Fruit fly (Drosophila melanogaster) whole organism, embryonic: ENCODE results near the gene AstC.
A peak's percentile ranks its signal among the peaks of the same experiment; 100 is the strongest.

Experiments
- Aef1 ChIP-seq: fragments of 200-800 bp; sonication (Bioruptor generic); IDR thresholded peaks from 3 replicates; pipeline ENCODE4 v1.3.6; 2022; ENCODE audit warnings: missing biosample characterization, missing genetic modification characterization
- Antp ChIP-seq: fragments of 200-800 bp; sonication (Bioruptor generic); optimal IDR thresholded peaks from 3 replicates; lab custom pipeline; 2016; ENCODE audit warnings: missing biosample characterization, missing genetic modification characterization
- Atf6 ChIP-seq: fragments of 200-800 bp; sonication (Bioruptor generic); IDR thresholded peaks from 2 replicates; pipeline ENCODE4 v1.3.6; 2022; ENCODE audit warnings: missing biosample characterization, missing genetic modification characterization
- Bdp1 ChIP-seq: fragments of 200-800 bp; sonication (Bioruptor generic); optimal IDR thresholded peaks from 3 replicates; lab custom pipeline; 2016; ENCODE audit warnings: missing biosample characterization, missing genetic modification characterization
- Bgb ChIP-seq: fragments of 200-800 bp; sonication (Bioruptor generic); IDR thresholded peaks from 2 replicates; pipeline ENCODE4 v1.3.6; 2022; ENCODE audit warnings: missing biosample characterization, missing genetic modification characterization; ENCODE audit not compliant: partially characterized antibody
- CG10431 ChIP-seq: fragments of 200-800 bp; sonication (Bioruptor generic); optimal IDR thresholded peaks from 3 replicates; lab custom pipeline; 2018; ENCODE audit warnings: missing biosample characterization, mild to moderate bottlenecking, missing genetic modification characterization
- CG11723 ChIP-seq: fragments of 200-800 bp; sonication (Bioruptor generic); optimal IDR thresholded peaks from 2 replicates; lab custom pipeline; 2017; ENCODE audit warnings: missing biosample characterization, mild to moderate bottlenecking, missing genetic modification characterization
- CG12942 ChIP-seq: fragments of 200-800 bp; sonication (Bioruptor generic); optimal IDR thresholded peaks from 3 replicates; lab custom pipeline; 2016; ENCODE audit warnings: missing biosample characterization, missing genetic modification characterization
- CG1602 ChIP-seq: fragments of 200-800 bp; sonication (Bioruptor generic); optimal IDR thresholded peaks from 3 replicates; lab custom pipeline; 2016; ENCODE audit warnings: missing biosample characterization, missing genetic modification characterization
- CG1603 ChIP-seq: fragments of 200-800 bp; sonication (Bioruptor generic); optimal IDR thresholded peaks from 2 replicates; lab custom pipeline; 2019; ENCODE audit warnings: missing biosample characterization, mild to moderate bottlenecking, missing genetic modification characterization, moderate library complexity
- CG17186 ChIP-seq: fragments of 200-800 bp; sonication (Bioruptor generic); optimal IDR thresholded peaks from 3 replicates; lab custom pipeline; 2017; ENCODE audit warnings: missing biosample characterization, missing genetic modification reagents, missing genetic modification characterization
- CG2712 ChIP-seq: fragments of 200-800 bp; optimal IDR thresholded peaks from 3 replicates; lab custom pipeline; 2019; ENCODE audit warnings: missing biosample characterization, mild to moderate bottlenecking, missing genetic modification characterization, moderate library complexity
- CG3163 ChIP-seq: fragments of 200-800 bp; sonication (Bioruptor generic); optimal IDR thresholded peaks from 3 replicates; lab custom pipeline; 2016; ENCODE audit warnings: missing biosample characterization, missing genetic modification characterization
- CG3847 ChIP-seq: fragments of 200-800 bp; sonication (Bioruptor generic); IDR thresholded peaks from 2 replicates; pipeline ENCODE4 v1.3.6; 2022; ENCODE audit warnings: missing biosample characterization, missing genetic modification characterization
- CG4328 ChIP-seq: fragments of 200-800 bp; sonication (Bioruptor generic); optimal IDR thresholded peaks from 3 replicates; lab custom pipeline; 2017; ENCODE audit warnings: missing biosample characterization, missing genetic modification reagents, missing genetic modification characterization
- CG4730 ChIP-seq: fragments of 200-800 bp; sonication (Bioruptor generic); IDR thresholded peaks from 2 replicates; pipeline ENCODE4 v1.3.6; 2022; ENCODE audit warnings: missing biosample characterization, missing genetic modification characterization
- CG6254 ChIP-seq: fragments of 200-800 bp; sonication (Bioruptor generic); optimal IDR thresholded peaks from 3 replicates; lab custom pipeline; 2017; ENCODE audit warnings: mild to moderate bottlenecking, missing biosample characterization, missing genetic modification reagents, missing genetic modification characterization
- CG6813 ChIP-seq: fragments of 200-800 bp; sonication (Bioruptor generic); optimal IDR thresholded peaks from 2 replicates; lab custom pipeline; 2017; ENCODE audit warnings: missing biosample characterization, missing genetic modification characterization, mild to moderate bottlenecking, moderate library complexity, missing genetic modification reagents
- CG8944 ChIP-seq: fragments of 200-800 bp; sonication (Bioruptor generic); optimal IDR thresholded peaks from 3 replicates; lab custom pipeline; 2016; ENCODE audit warnings: missing biosample characterization, missing genetic modification characterization
- CHES-1-like ChIP-seq: fragments of 200-800 bp; sonication (Bioruptor generic); optimal IDR thresholded peaks from 2 replicates; lab custom pipeline; 2016; ENCODE audit warnings: missing biosample characterization, missing genetic modification characterization
- D19A ChIP-seq: fragments of 200-800 bp; optimal IDR thresholded peaks from 3 replicates; lab custom pipeline; 2019; ENCODE audit warnings: missing biosample characterization, mild to moderate bottlenecking, missing genetic modification characterization, moderate library complexity
- Eip74EF ChIP-seq, 2 experiments: fragments of 200-800 bp in 1 of 2; fragments of >200 bp in 1 of 2; sonication (Bioruptor generic) in 1 of 2; optimal IDR thresholded peaks; 2 replicates each; lab custom pipeline; 2017 to 2019; ENCODE audit warnings: missing biosample characterization in 2 of 2, missing genetic modification characterization in 2 of 2, mild to moderate bottlenecking in 1 of 2, moderate library complexity in 1 of 2
- H15 ChIP-seq: fragments of 200-800 bp; sonication (Bioruptor generic); IDR thresholded peaks from 3 replicates; pipeline ENCODE4 v1.3.6; 2022; ENCODE audit warnings: missing biosample characterization, missing genetic modification characterization
- Hmx ChIP-seq: fragments of 200-800 bp; sonication (Bioruptor generic); optimal IDR thresholded peaks from 2 replicates; lab custom pipeline; 2016; ENCODE audit warnings: missing biosample characterization, missing genetic modification characterization
- Hr3 ChIP-seq: fragments of 200-800 bp; sonication (Bioruptor generic); optimal IDR thresholded peaks from 3 replicates; lab custom pipeline; 2016; ENCODE audit warnings: missing biosample characterization, missing genetic modification characterization
- MESR4 ChIP-seq: fragments of 200-800 bp; sonication (Bioruptor generic); optimal IDR thresholded peaks from 2 replicates; lab custom pipeline; 2018; ENCODE audit warnings: missing biosample characterization, mild to moderate bottlenecking, missing genetic modification characterization, moderate library complexity
- NC2α ChIP-seq: fragments of 200-800 bp; sonication (Bioruptor generic); optimal IDR thresholded peaks from 2 replicates; lab custom pipeline; 2016; ENCODE audit warnings: missing biosample characterization, missing genetic modification characterization
- NK7.1 ChIP-seq: fragments of 200-800 bp; sonication (Bioruptor generic); optimal IDR thresholded peaks from 3 replicates; lab custom pipeline; 2016; ENCODE audit warnings: missing biosample characterization, missing genetic modification characterization
- Nf-YC ChIP-seq: fragments of 200-800 bp; optimal IDR thresholded peaks from 3 replicates; lab custom pipeline; 2019; ENCODE audit warnings: missing biosample characterization, mild to moderate bottlenecking, missing genetic modification characterization, moderate library complexity
- Six4 ChIP-seq: fragments of 200-800 bp; sonication (Bioruptor generic); optimal IDR thresholded peaks from 2 replicates; lab custom pipeline; 2016; ENCODE audit warnings: missing biosample characterization, missing genetic modification characterization
- Spps ChIP-seq: fragments of 200-800 bp; sonication (Bioruptor generic); optimal IDR thresholded peaks from 2 replicates; lab custom pipeline; 2018; ENCODE audit warnings: missing biosample characterization, mild to moderate bottlenecking, missing genetic modification characterization
- Stat92E ChIP-seq, 3 experiments: fragments of >200 bp in 2 of 3; fragments of 200-800 bp in 1 of 3; sonication (Bioruptor generic) in 1 of 3; optimal IDR thresholded peaks; 2 replicates each; lab custom pipeline; 2017 to 2019; ENCODE audit warnings: missing biosample characterization in 3 of 3, missing genetic modification characterization in 3 of 3, mild to moderate bottlenecking in 1 of 3, moderate library complexity in 1 of 3
- ab ChIP-seq: fragments of 200-800 bp; sonication (Bioruptor generic); optimal IDR thresholded peaks from 2 replicates; lab custom pipeline; 2016; ENCODE audit warnings: missing biosample characterization, missing genetic modification characterization
- abd-A ChIP-seq: fragments of 200-800 bp; sonication (Bioruptor generic); optimal IDR thresholded peaks from 3 replicates; lab custom pipeline; 2019; ENCODE audit warnings: missing biosample characterization, mild to moderate bottlenecking, missing genetic modification characterization, moderate library complexity
- al ChIP-seq: fragments of 200-800 bp; sonication (Bioruptor generic); IDR thresholded peaks from 2 replicates; pipeline ENCODE4 v1.3.6; 2022; ENCODE audit warnings: missing biosample characterization, missing genetic modification characterization
- cas ChIP-seq: fragments of 200-800 bp; sonication (Bioruptor generic); IDR thresholded peaks from 2 replicates; pipeline ENCODE4 v1.3.6; 2022; ENCODE audit warnings: missing biosample characterization, missing genetic modification characterization
- cato ChIP-seq: fragments of 200-800 bp; sonication (Bioruptor generic); optimal IDR thresholded peaks from 2 replicates; lab custom pipeline; 2016; ENCODE audit warnings: missing biosample characterization, missing genetic modification characterization, borderline replicate concordance
- caup ChIP-seq: fragments of 200-800 bp; sonication (Bioruptor generic); optimal IDR thresholded peaks from 3 replicates; lab custom pipeline; 2017; ENCODE audit warnings: missing biosample characterization, mild to moderate bottlenecking, missing genetic modification characterization, moderate library complexity; ENCODE audit not compliant: severe bottlenecking
- chinmo ChIP-seq: fragments of 200-800 bp; sonication (Bioruptor generic); IDR thresholded peaks from 4 replicates; pipeline ENCODE4 v1.3.6; 2022; ENCODE audit warnings: missing biosample characterization, missing genetic modification characterization; ENCODE audit not compliant: partially characterized antibody
- en ChIP-seq: fragments of 200-800 bp; sonication (Bioruptor generic); optimal IDR thresholded peaks from 2 replicates; lab custom pipeline; 2016; ENCODE audit warnings: missing biosample characterization, missing genetic modification characterization
- fd102C ChIP-seq: fragments of 200-800 bp; sonication (Bioruptor generic); optimal IDR thresholded peaks from 2 replicates; lab custom pipeline; 2018; ENCODE audit warnings: missing biosample characterization, mild to moderate bottlenecking, missing genetic modification characterization, moderate library complexity
- h ChIP-seq: fragments of >200 bp; optimal IDR thresholded peaks from 2 replicates; lab custom pipeline; 2017
- kah ChIP-seq: fragments of 200-800 bp; sonication (Bioruptor generic); optimal IDR thresholded peaks from 2 replicates; lab custom pipeline; 2018; ENCODE audit warnings: missing biosample characterization, mild to moderate bottlenecking, missing genetic modification characterization
- nerfin-1 ChIP-seq: fragments of 200-800 bp; sonication (Bioruptor generic); optimal IDR thresholded peaks from 3 replicates; lab custom pipeline; 2019; ENCODE audit warnings: missing biosample characterization, mild to moderate bottlenecking, missing genetic modification characterization, moderate library complexity
- tio ChIP-seq: fragments of 200-800 bp; sonication (Bioruptor generic); optimal IDR thresholded peaks from 2 replicates; lab custom pipeline; 2017; ENCODE audit warnings: missing biosample characterization, missing genetic modification characterization, inconsistent platforms
- wek ChIP-seq: fragments of 200-800 bp; sonication (Bioruptor generic); optimal IDR thresholded peaks from 3 replicates; lab custom pipeline; 2018; ENCODE audit warnings: missing biosample characterization, mild to moderate bottlenecking, missing genetic modification characterization, moderate library complexity

Gene AstC

dm6 chr2L:11130151-11131008 lies 49.2 kb upstream of the AstC start, which contains the start of the genes RfC38 and CG4751 (continued):
- TF ChIP-seq Bgb (GFP tag; lab: Robert Waterston, UW) (peak; percentile 67), abd-A (no peak), H15 (GFP tag; lab: Robert Waterston, UW) (no peak), Nf-YC (tag; lab: Kevin White, UChicago) (no peak), al (GFP tag; lab: Robert Waterston, UW) (no peak), Eip74EF (GFP tag; optimal IDR thresholded peaks at IDR 0.05; lab: Kevin White, UChicago) (no peak)

DNA sequence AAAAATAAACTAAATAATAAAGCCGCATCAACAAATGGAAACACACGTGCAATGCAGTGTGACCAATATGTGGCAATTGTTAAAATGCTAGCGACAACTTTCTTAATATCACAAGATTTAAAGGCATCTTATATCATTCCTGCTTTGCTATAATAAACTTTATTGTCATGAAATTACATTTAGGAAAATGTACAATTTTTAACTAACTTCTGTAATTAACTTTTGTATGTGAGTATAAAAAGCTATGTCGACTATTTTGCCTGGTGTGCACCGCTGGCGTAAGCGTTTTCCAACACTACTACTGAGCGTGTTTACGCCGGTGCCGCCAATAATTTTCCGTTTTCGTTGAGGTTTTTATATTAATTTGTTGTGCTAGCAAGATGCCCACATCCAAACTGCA lies 42.3 kb upstream of the AstC start, which contains the start of the genes Csl4 and Nup160:
Gene Csl4 (minus strand): TSS at position 69 of the 400 bp plus-strand sequence.
Gene Nup160 (plus strand): TSS at position 279 of the 400 bp plus-strand sequence.
- TF ChIP-seq wek (GFP tag; lab: Kevin White, UChicago) (no peak), nerfin-1 (tag; lab: Kevin White, UChicago) (no peak), Spps (tag; lab: Kevin White, UChicago) (peak; percentile 40), CG10431 (GFP tag; lab: Kevin White, UChicago) (peak; percentile 10), Hr3 (GFP tag; lab: Kevin White, UChicago) (peak; percentile 71), CG2712 (tag; lab: Kevin White, UChicago) (no peak), CG1602 (peak; percentile 74), cas (GFP tag; lab: Robert Waterston, UW) (peak; percentile 33; the same call in 1 of the 2 replicates), CHES-1-like (GFP tag; lab: Kevin White, UChicago) (peak; percentile 88), CG6813 (GFP tag; lab: Kevin White, UChicago) (no peak), Aef1 (GFP tag; lab: Robert Waterston, UW) (peak; percentile 60; the same call in 1 of the 3 replicates), Atf6 (GFP tag; lab: Robert Waterston, UW) (peak; percentile 65), chinmo (no peak), en (GFP tag; lab: Kevin White, UChicago) (peak; percentile 46), D19A (no peak), CG11723 (GFP tag; lab: Kevin White, UChicago) (no peak), CG8944 (peak; percentile 86), cato (peak; percentile 67), CG12942 (peak; percentile 69), tio (GFP tag; lab: Kevin White, UChicago) (no peak), Hmx (GFP tag; lab: Kevin White, UChicago) (peak; percentile 46), CG4328 (GFP tag; lab: Kevin White, UChicago) (no peak), fd102C (GFP tag; lab: Kevin White, UChicago) (no peak), NC2α (GFP tag; lab: Kevin White, UChicago) (peak; percentile 38), CG3163 (GFP tag; lab: Kevin White, UChicago) (peak; percentile 35), Antp (GFP tag; lab: Kevin White, UChicago) (peak; percentile 91), CG6254 (GFP tag; lab: Kevin White, UChicago) (peak; percentile 39), caup (GFP tag; lab: Kevin White, UChicago) (peak; percentile 74), NK7.1 (GFP tag; lab: Kevin White, UChicago) (peak; percentile 61), CG17186 (GFP tag; lab: Kevin White, UChicago) (peak; percentile 69), kah (no peak), Stat92E (GFP tag; optimal IDR thresholded peaks at IDR 0.05; lab: Kevin White, UChicago) (peak in 1 of 3 experiments; percentile 43), MESR4 (peak; percentile 18), ab (no peak), Bgb (GFP tag; lab: Robert Waterston, UW) (no peak; the same call in 1 of the 2 replicates), CG1603 (tag; lab: Kevin White, UChicago) (peak; percentile 74), CG3847 (GFP tag; lab: Robert Waterston, UW) (peak; percentile 88), CG4730 (no peak; the same call in 1 of the 2 replicates), Bdp1 (GFP tag; lab: Kevin White, UChicago) (peak; percentile 74), Six4 (GFP tag; lab: Kevin White, UChicago) (peak; percentile 57), h (no peak)
